Worm (Caenorhabditis elegans) whole organism, L1 larva: Measurements from ENCODE around the gene F48E3.6.

Experiments
- lin-13 ChIP-seq: fragments of 150-350 bp; optimal IDR thresholded peaks from 2 replicates; lab custom pipeline; 2014; ENCODE audit warnings: missing biosample characterization, missing genetic modification reagents, missing genetic modification characterization
- lin-39 ChIP-seq: fragments of 150-350 bp; optimal IDR thresholded peaks from 2 replicates; lab custom pipeline; 2014; ENCODE audit warnings: missing biosample characterization, missing genetic modification reagents, missing genetic modification characterization
- lsy-2 ChIP-seq, 2 experiments: fragments of 150-350 bp; optimal IDR thresholded peaks; 2 replicates each; lab custom pipeline; 2014; ENCODE audit warnings: missing biosample characterization in 2 of 2, missing genetic modification characterization in 2 of 2
- nhr-76 ChIP-seq: sonication (generic microtip); optimal IDR thresholded peaks from 2 replicates; lab custom pipeline; 2017; ENCODE audit warnings: missing biosample characterization, missing genetic modification characterization
- nhr-77 ChIP-seq: fragments of 150-350 bp; optimal IDR thresholded peaks from 2 replicates; lab custom pipeline; 2014; ENCODE audit warnings: missing biosample characterization, missing genetic modification characterization
- nhr-90 ChIP-seq: sonication (generic microtip); optimal IDR thresholded peaks from 2 replicates; lab custom pipeline; 2016; ENCODE audit warnings: mild to moderate bottlenecking, missing genetic modification characterization, missing compliant biosample characterization; ENCODE audit not compliant: poor library complexity
- rnt-1 ChIP-seq: sonication (generic microtip); optimal IDR thresholded peaks from 2 replicates; lab custom pipeline; 2016; ENCODE audit warnings: mild to moderate bottlenecking, missing genetic modification characterization, moderate library complexity, missing compliant biosample characterization
- ztf-11 ChIP-seq, 2 experiments: sonication (generic microtip); optimal IDR thresholded peaks; 2 replicates each; lab custom pipeline; 2016 to 2017; ENCODE audit warnings: missing genetic modification characterization in 2 of 2, missing biosample characterization in 1 of 2, missing compliant biosample characterization in 1 of 2

DNA sequence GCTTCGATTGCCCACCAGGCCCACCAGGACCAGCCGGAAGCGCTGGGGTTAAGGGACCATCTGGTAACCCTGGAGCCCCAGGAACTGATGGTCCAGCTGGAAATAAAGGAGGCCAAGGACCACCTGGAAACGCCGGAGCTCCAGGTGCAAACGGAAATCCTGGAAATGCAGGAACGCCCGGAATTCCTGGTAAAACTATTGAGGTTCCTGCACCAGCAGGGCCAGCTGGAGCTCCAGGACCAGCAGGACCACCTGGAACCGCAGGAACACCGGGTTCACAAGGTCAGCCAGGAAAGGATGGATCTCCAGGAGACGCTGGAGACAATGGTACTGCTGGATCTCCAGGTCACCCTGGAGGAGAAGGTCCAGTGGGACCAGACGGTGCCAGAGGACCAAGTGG, 45.0 kb upstream of the F48E3.6 start:
- no peak for TF ChIP-seq nhr-76
- no peak for TF ChIP-seq ztf-11 (tag; optimal IDR thresholded peaks at IDR 0.05; lab: Kevin White, UChicago)
- TF ChIP-seq lsy-2 (tag; optimal IDR thresholded peaks at IDR 0.05; lab: Kevin White, UChicago): no peak
- no peak for TF ChIP-seq lin-39 (tag; lab: Kevin White, UChicago)
- TF ChIP-seq nhr-90 (tag; lab: Kevin White, UChicago): no peak
- TF ChIP-seq lin-13 (GFP tag; lab: Kevin White, UChicago): no peak
- TF ChIP-seq rnt-1 (tag; lab: Kevin White, UChicago): no peak
- TF ChIP-seq nhr-77: no peak
